Fruit fly (Drosophila melanogaster) whole organism: Measurements from ENCODE around the gene CG31675.

Experiments used
- CG8478 ChIP-seq: fragments of >200 bp; optimal IDR thresholded peaks from 2 replicates; lab custom pipeline; 2018; ENCODE audit warnings: inconsistent platforms
- Dll ChIP-seq: fragments of >200 bp; optimal IDR thresholded peaks from 2 replicates; lab custom pipeline; 2017
- EcR ChIP-seq, 2 experiments: fragments of >200 bp; optimal IDR thresholded peaks; 2 replicates each; lab custom pipeline; 2017; ENCODE audit warnings: missing biosample characterization in 2 of 2, missing genetic modification characterization in 2 of 2, missing genetic modification reagents in 2 of 2
- pan ChIP-seq: fragments of >200 bp; optimal IDR thresholded peaks from 2 replicates; lab custom pipeline; 2017
- psq ChIP-seq: fragments of >200 bp; optimal IDR thresholded peaks from 2 replicates; lab custom pipeline; 2017
- usp ChIP-seq: fragments of >200 bp; optimal IDR thresholded peaks from 2 replicates; lab custom pipeline; 2017; ENCODE audit warnings: missing biosample characterization, missing genetic modification characterization, mixed read lengths

CG31675 gene

dm6 chr2L:20851592-20851991, 16.0 kb upstream of the CG31675 start:
- TF ChIP-seq CG8478: no peak
- TF ChIP-seq pan (lab: Kevin White, UChicago): no peak
- TF ChIP-seq Dll (lab: Kevin White, UChicago): no peak
- no peak for TF ChIP-seq EcR (GFP tag; optimal IDR thresholded peaks at IDR 0.05; lab: Kevin White, UChicago)
- TF ChIP-seq usp (GFP tag; lab: Kevin White, UChicago): no peak
- no peak for TF ChIP-seq psq

- TF ChIP-seq pan (lab: Kevin White, UChicago): no peak
- TF ChIP-seq EcR (GFP tag; optimal IDR thresholded peaks at IDR 0.05; lab: Kevin White, UChicago): no peak
- no peak for TF ChIP-seq Dll (lab: Kevin White, UChicago)
- no peak for TF ChIP-seq psq
- no peak for TF ChIP-seq usp (GFP tag; lab: Kevin White, UChicago)
- no peak for TF ChIP-seq CG8478
Observed at dm6 chr2L:20852092-20852628, 15.4 kb upstream of the CG31675 start, which contains the start of gene twit. twit (plus strand) TSS chr2L:20852578.

DNA sequence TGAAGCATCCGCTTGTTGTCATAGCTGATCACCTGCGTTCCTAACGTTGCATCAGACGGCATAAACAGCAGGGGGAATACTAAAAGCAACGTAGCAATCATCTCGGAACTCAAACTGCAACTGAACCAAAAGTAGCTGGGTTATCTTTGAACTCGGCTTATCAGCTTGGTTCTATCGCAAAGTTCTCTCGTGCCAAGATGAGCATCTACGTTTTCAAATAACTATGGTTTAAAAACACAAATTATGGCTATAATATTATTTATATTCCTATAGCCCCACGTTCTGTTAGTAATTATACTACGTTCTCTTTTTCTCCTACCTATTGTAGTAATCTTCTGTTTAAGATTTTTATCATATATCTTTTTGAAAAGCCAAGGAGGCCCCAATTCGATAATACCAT, 9.8 kb upstream of the CG31675 start, which contains the start of gene CG14400:
Gene CG14400 (minus strand): TSS at position 101 of the 400 bp plus-strand sequence.
- TF ChIP-seq usp (GFP tag; lab: Kevin White, UChicago): no peak
- TF ChIP-seq pan (lab: Kevin White, UChicago): no peak
- TF ChIP-seq psq: no peak

DNA sequence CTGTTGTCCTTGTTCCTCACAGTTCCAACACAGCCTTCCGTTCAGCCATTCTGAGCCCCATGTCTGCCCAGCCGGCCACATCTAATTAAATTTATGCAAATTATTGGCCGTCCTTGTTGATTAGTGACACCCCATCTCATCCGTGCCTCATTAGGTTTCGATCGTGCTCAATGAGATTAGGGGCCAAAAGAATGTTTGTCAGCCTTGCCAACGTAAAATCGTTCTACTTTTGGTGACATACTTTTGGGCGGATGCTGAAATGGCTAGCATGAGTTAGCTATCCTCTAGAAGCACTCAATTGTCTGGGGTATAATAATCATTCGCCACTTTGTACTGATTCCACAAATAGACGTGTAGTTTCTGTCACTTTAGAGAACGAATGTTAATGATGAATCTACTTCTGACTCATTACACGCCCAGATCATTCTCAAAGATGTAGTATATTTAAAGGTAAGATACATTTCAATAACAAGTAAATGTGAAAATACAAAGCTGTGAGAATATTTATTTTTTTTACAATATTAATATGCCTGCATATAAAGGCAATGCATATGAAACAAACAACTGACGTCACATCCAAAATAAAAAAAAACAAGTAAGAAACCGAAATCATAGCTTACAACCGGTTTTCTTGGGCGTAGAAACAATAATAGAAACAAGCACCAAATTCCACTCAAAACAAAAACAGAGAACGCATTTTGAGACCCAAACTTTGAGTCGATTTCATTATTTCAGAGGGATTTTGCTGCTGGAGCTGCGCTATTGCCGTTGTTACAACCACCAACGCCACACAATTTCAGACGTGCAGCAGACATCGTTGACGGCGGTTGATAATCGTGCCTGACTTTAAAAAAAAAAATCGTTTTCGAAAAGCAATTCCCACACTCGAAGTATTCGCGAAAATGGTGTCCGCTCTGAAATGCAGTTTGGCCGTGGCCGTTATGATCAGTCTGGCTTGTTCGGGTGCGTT, 8.9 kb upstream of the CG31675 start, which contains the start of gene bero:
Gene bero (plus strand): TSS at position 325 of the 970 bp plus-strand sequence.
- TF ChIP-seq usp (GFP tag; lab: Kevin White, UChicago) (no peak), Dll (lab: Kevin White, UChicago) (no peak), pan (lab: Kevin White, UChicago) (no peak), psq (no peak), EcR (GFP tag; optimal IDR thresholded peaks at IDR 0.05; lab: Kevin White, UChicago) (no peak), CG8478 (no peak)

- no peak for TF ChIP-seq EcR (GFP tag; optimal IDR thresholded peaks at IDR 0.05; lab: Kevin White, UChicago)
- peak; percentile 98 for TF ChIP-seq pan (lab: Kevin White, UChicago)
- no peak for TF ChIP-seq psq
- no peak for TF ChIP-seq Dll (lab: Kevin White, UChicago)
- no peak for TF ChIP-seq usp (GFP tag; lab: Kevin White, UChicago)
- no peak for TF ChIP-seq CG8478
Observed at dm6 chr2L:20864764-20865265, 2.7 kb upstream of the CG31675 start, which contains the start of gene CG9338. CG9338 (plus strand) TSS chr2L:20865215.

dm6 chr2L:20868921-20869320, 1.4 kb downstream of the CG31675 start:
- TF ChIP-seq Dll (lab: Kevin White, UChicago): no peak
- TF ChIP-seq usp (GFP tag; lab: Kevin White, UChicago): no peak
- no peak for TF ChIP-seq psq
- TF ChIP-seq EcR (GFP tag; optimal IDR thresholded peaks at IDR 0.05; lab: Kevin White, UChicago): no peak
- no peak for TF ChIP-seq pan (lab: Kevin White, UChicago)
- no peak for TF ChIP-seq CG8478

- TF ChIP-seq EcR (GFP tag; optimal IDR thresholded peaks at IDR 0.05; lab: Kevin White, UChicago) (no peak), Dll (lab: Kevin White, UChicago) (no peak), psq (no peak), usp (GFP tag; lab: Kevin White, UChicago) (no peak), CG8478 (no peak), pan (lab: Kevin White, UChicago) (no peak)
Observed at dm6 chr2L:20869804-20870295, 2.3 kb downstream of the CG31675 start, which contains the start of gene CG14401. CG14401 (plus strand) TSS chr2L:20869854.

DNA sequence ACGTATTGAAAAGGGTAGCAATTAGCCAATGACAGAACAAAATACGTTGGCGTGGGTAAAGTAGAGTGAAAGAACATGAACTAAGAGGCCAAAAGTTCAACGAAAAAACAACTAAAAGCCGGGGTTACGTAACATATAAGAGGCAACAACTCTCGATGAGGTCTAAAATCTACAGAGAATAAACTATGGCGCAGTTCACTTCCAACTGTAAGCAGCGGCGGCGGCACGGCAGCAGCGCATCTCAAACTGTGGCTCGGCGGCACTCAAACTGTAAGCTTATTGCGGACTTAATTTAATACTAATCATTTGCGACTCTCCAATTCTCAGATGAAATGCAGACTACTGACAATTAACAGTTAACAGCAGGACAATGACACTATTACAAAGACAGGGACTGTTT, 7.0 kb downstream of the CG31675 start:
- TF ChIP-seq Dll (lab: Kevin White, UChicago) (no peak), EcR (GFP tag; optimal IDR thresholded peaks at IDR 0.05; lab: Kevin White, UChicago) (no peak), psq (no peak), pan (lab: Kevin White, UChicago) (no peak), CG8478 (no peak), usp (GFP tag; lab: Kevin White, UChicago) (no peak)

- no peak for TF ChIP-seq usp (GFP tag; lab: Kevin White, UChicago)
- TF ChIP-seq Dll (lab: Kevin White, UChicago): no peak
- TF ChIP-seq psq: no peak
- no peak for TF ChIP-seq EcR (GFP tag; optimal IDR thresholded peaks at IDR 0.05; lab: Kevin White, UChicago)
- TF ChIP-seq CG8478: no peak
- TF ChIP-seq pan (lab: Kevin White, UChicago): no peak
Observed at dm6 chr2L:20878052-20878451, 10.5 kb downstream of the CG31675 start.

DNA sequence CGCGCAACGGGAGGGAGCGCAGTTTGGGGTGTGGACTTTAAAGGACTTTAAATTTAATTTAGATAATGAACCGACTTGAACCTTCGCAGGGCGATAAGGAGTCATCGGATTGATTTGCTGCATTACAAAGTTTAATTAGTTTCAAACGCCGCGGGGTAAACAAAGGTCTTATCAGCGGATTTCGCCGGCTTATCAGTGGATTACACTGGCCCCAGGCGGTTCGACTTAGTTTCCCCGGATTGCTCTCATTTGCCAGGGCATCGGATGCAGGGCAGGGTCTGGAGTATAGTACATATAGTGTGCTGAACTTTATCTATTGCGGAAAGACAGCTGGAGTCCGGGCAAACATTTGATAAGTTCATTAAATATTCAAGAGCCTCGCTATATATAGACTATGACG, 10.9 kb downstream of the CG31675 start:
- TF ChIP-seq pan (lab: Kevin White, UChicago) (no peak), psq (no peak), CG8478 (no peak), EcR (GFP tag; optimal IDR thresholded peaks at IDR 0.05; lab: Kevin White, UChicago) (no peak), usp (GFP tag; lab: Kevin White, UChicago) (no peak), Dll (lab: Kevin White, UChicago) (no peak)

DNA sequence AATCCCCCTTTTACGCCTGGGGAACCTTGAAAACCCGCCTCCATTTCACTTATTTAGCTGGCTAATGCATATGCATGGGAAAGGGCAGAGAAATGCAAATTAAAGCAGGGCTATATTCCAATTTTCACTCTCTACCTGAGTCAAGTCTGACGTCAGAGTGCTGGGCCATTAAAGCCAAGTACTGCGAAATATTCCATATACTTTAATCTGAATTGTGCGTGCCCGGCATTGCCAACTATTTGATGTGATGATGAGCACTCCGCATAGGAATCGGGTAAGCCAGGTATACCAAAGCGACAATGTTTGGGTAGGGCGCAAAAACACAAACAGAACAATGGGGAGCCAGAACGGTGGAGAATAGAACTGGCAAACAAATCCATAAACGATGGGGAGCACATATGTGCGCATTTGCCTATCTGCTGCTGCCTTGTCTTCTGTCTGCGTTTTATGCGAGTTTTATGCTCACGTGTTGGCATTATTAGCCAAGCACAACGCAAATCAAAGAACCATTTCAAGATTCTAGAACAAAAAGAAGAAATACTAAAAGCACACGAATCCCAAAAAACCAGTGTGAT, 12.1 kb downstream of the CG31675 start:
- TF ChIP-seq EcR (GFP tag; optimal IDR thresholded peaks at IDR 0.05; lab: Kevin White, UChicago) (no peak), usp (GFP tag; lab: Kevin White, UChicago) (no peak), pan (lab: Kevin White, UChicago) (no peak)
